Worm (Caenorhabditis elegans) whole organism, young adult: ENCODE data around the gene EGAP9.4.

Experiments
- B0336.3 ChIP-seq: fragments of 200-800 bp; sonication (Bioruptor generic); IDR thresholded peaks from 2 replicates; pipeline ENCODE4 v1.3.6; 2022; ENCODE audit warnings: missing genetic modification characterization, missing compliant biosample characterization
- C06A6.2 ChIP-seq: fragments of 200-800 bp; sonication (Bioruptor generic); conservative IDR thresholded peaks from 2 replicates; pipeline ENCODE4 v1.3.6; 2022; ENCODE audit warnings: missing genetic modification characterization, missing compliant biosample characterization
- F22D6.2 ChIP-seq: sonication (generic microtip); optimal IDR thresholded peaks from 2 replicates; lab custom pipeline; 2016; ENCODE audit warnings: mild to moderate bottlenecking, missing genetic modification characterization, missing compliant biosample characterization
- F55B11.4 ChIP-seq: sonication (generic microtip); optimal IDR thresholded peaks from 2 replicates; lab custom pipeline; 2016; ENCODE audit warnings: missing compliant biosample characterization, missing genetic modification characterization, borderline replicate concordance; ENCODE audit not compliant: insufficient read depth
- Y56A3A.18 ChIP-seq: fragments of 200-800 bp; sonication (Bioruptor generic); IDR thresholded peaks from 2 replicates; pipeline ENCODE4 v1.3.6; 2022; ENCODE audit warnings: missing genetic modification reagents, missing genetic modification characterization, missing compliant biosample characterization
- aptf-3 ChIP-seq: fragments of 200-800 bp; sonication (Bioruptor generic); IDR thresholded peaks from 2 replicates; pipeline ENCODE4 v1.3.6; 2022; ENCODE audit warnings: missing genetic modification characterization, missing compliant biosample characterization
- atf-7 ChIP-seq: sonication (generic microtip); optimal IDR thresholded peaks from 2 replicates; lab custom pipeline; 2017; ENCODE audit warnings: mild to moderate bottlenecking, missing genetic modification characterization, missing compliant biosample characterization
- ccch-3 ChIP-seq: fragments of 200-800 bp; sonication (Bioruptor generic); optimal IDR thresholded peaks from 2 replicates; lab custom pipeline; 2018; ENCODE audit warnings: mild to moderate bottlenecking, missing genetic modification characterization, missing compliant biosample characterization
- cebp-1 ChIP-seq, 2 experiments: fragments of 200-800 bp in 1 of 2; sonication (Bioruptor generic) in 1 of 2; sonication (generic microtip) in 1 of 2; IDR thresholded peaks in 1 of 2; optimal IDR thresholded peaks in 1 of 2; 2 replicates each; pipeline versions ENCODE4 v1.3.6 to Lab custom; 2017 to 2022; ENCODE audit warnings: missing compliant biosample characterization in 2 of 2, missing genetic modification characterization in 2 of 2, mild to moderate bottlenecking in 1 of 2, missing genetic modification reagents in 1 of 2, moderate library complexity in 1 of 2
- ceh-100 ChIP-seq: fragments of 200-800 bp; sonication (Bioruptor generic); IDR thresholded peaks from 2 replicates; pipeline ENCODE4 v1.3.6; 2022; ENCODE audit warnings: missing genetic modification reagents, missing genetic modification characterization, missing compliant biosample characterization
- ceh-27 ChIP-seq: fragments of 200-800 bp; sonication (Bioruptor generic); optimal IDR thresholded peaks from 2 replicates; lab custom pipeline; 2018; ENCODE audit warnings: mild to moderate bottlenecking, missing genetic modification characterization, moderate library complexity, missing compliant biosample characterization
- die-1 ChIP-seq: sonication (generic microtip); optimal IDR thresholded peaks from 2 replicates; lab custom pipeline; 2016; ENCODE audit warnings: missing genotype, mild to moderate bottlenecking, missing genetic modification characterization, missing compliant biosample characterization
- egrh-3 ChIP-seq: fragments of 200-800 bp; sonication (Bioruptor generic); IDR thresholded peaks from 2 replicates; pipeline ENCODE4 v1.3.6; 2022; ENCODE audit warnings: missing genetic modification reagents, missing genetic modification characterization, missing compliant biosample characterization
- ets-4 ChIP-seq: fragments of 200-800 bp; sonication (Bioruptor generic); optimal IDR thresholded peaks from 2 replicates; lab custom pipeline; 2018; ENCODE audit warnings: mild to moderate bottlenecking, missing genetic modification characterization, missing compliant biosample characterization
- gei-17 ChIP-seq: fragments of 200-800 bp; sonication (Bioruptor generic); optimal IDR thresholded peaks from 2 replicates; lab custom pipeline; 2018; ENCODE audit warnings: mild to moderate bottlenecking, missing genetic modification characterization, missing compliant biosample characterization
- hmg-20 ChIP-seq: fragments of 200-800 bp; sonication (Bioruptor generic); IDR thresholded peaks from 2 replicates; pipeline ENCODE4 v1.3.6; 2022; ENCODE audit warnings: missing genetic modification reagents, missing genetic modification characterization, missing compliant biosample characterization
- hsf-1 ChIP-seq: fragments of 200-800 bp; sonication (Bioruptor generic); IDR thresholded peaks from 2 replicates; pipeline ENCODE4 v1.3.6; 2022; ENCODE audit warnings: missing genetic modification reagents, missing genetic modification characterization, missing compliant biosample characterization
- let-607 ChIP-seq, 2 experiments: fragments of 200-800 bp in 1 of 2; sonication (Bioruptor generic) in 1 of 2; sonication (generic microtip) in 1 of 2; optimal IDR thresholded peaks; 2 replicates each; lab custom pipeline; 2016 to 2018; ENCODE audit warnings: mild to moderate bottlenecking in 2 of 2, missing compliant biosample characterization in 2 of 2, missing genetic modification characterization in 2 of 2, moderate library complexity in 2 of 2, missing genotype in 1 of 2
- lin-26 ChIP-seq: fragments of 200-800 bp; sonication (Bioruptor generic); IDR thresholded peaks from 2 replicates; pipeline ENCODE4 v1.3.6; 2022; ENCODE audit warnings: missing genetic modification reagents, missing genetic modification characterization, missing compliant biosample characterization
- lsl-1 ChIP-seq: fragments of 200-800 bp; sonication (Bioruptor generic); optimal IDR thresholded peaks from 2 replicates; lab custom pipeline; 2018; ENCODE audit warnings: mild to moderate bottlenecking, missing genetic modification characterization, moderate library complexity, missing compliant biosample characterization
- lsy-27 ChIP-seq: sonication (generic microtip); optimal IDR thresholded peaks from 2 replicates; lab custom pipeline; 2017; ENCODE audit warnings: missing genetic modification characterization, mild to moderate bottlenecking, missing compliant biosample characterization, antibody characterized with exemption, missing genotype, borderline replicate concordance; ENCODE audit not compliant: insufficient read depth
- madf-6 ChIP-seq: fragments of 200-800 bp; sonication (Bioruptor generic); IDR thresholded peaks from 2 replicates; pipeline ENCODE4 v1.3.6; 2022; ENCODE audit warnings: missing genetic modification reagents, missing genetic modification characterization, missing compliant biosample characterization
- mcd-1 ChIP-seq: fragments of 200-800 bp; sonication (Bioruptor generic); IDR thresholded peaks from 2 replicates; pipeline ENCODE4 v1.3.6; 2022; ENCODE audit warnings: missing genetic modification reagents, missing genetic modification characterization, missing compliant biosample characterization
- nhr-179 ChIP-seq: sonication (generic microtip); optimal IDR thresholded peaks from 2 replicates; lab custom pipeline; 2016; ENCODE audit warnings: mild to moderate bottlenecking, missing genetic modification characterization, missing compliant biosample characterization
- nhr-27 ChIP-seq: fragments of 200-800 bp; sonication (Bioruptor generic); optimal IDR thresholded peaks from 2 replicates; lab custom pipeline; 2018; ENCODE audit warnings: mild to moderate bottlenecking, missing genetic modification characterization, moderate library complexity, missing compliant biosample characterization
- nhr-80 ChIP-seq: sonication (generic microtip); optimal IDR thresholded peaks from 2 replicates; lab custom pipeline; 2016; ENCODE audit warnings: missing genetic modification characterization, missing compliant biosample characterization
- nhr-90 ChIP-seq: sonication (generic microtip); optimal IDR thresholded peaks from 2 replicates; lab custom pipeline; 2016; ENCODE audit warnings: missing genotype, mild to moderate bottlenecking, missing genetic modification characterization, missing compliant biosample characterization
- pbrm-1 ChIP-seq: fragments of 200-800 bp; sonication (Bioruptor generic); IDR thresholded peaks from 2 replicates; pipeline ENCODE4 v1.3.6; 2022; ENCODE audit warnings: missing genetic modification reagents, missing genetic modification characterization, missing compliant biosample characterization
- repo-1 ChIP-seq: sonication (generic microtip); optimal IDR thresholded peaks from 2 replicates; lab custom pipeline; 2017; ENCODE audit warnings: mild to moderate bottlenecking, missing genetic modification characterization, missing compliant biosample characterization
- snpc-4 ChIP-seq, 5 experiments: fragments of 150-350 bp in 1 of 5; sonication (generic microtip) in 4 of 5; optimal IDR thresholded peaks; 2 replicates each; lab custom pipeline; 2014 to 2018; ENCODE audit warnings: missing genetic modification characterization in 5 of 5, missing biosample characterization in 3 of 5, antibody characterized with exemption in 2 of 5, mild to moderate bottlenecking in 2 of 5, missing compliant biosample characterization in 2 of 5, missing genotype in 2 of 5, moderate library complexity in 2 of 5, missing genetic modification reagents in 1 of 5
- somi-1 ChIP-seq: fragments of 200-800 bp; sonication (Bioruptor generic); optimal IDR thresholded peaks from 2 replicates; lab custom pipeline; 2018; ENCODE audit warnings: mild to moderate bottlenecking, missing genetic modification characterization, missing compliant biosample characterization
- unc-130 ChIP-seq: sonication (generic microtip); optimal IDR thresholded peaks from 2 replicates; lab custom pipeline; 2016; ENCODE audit warnings: missing genetic modification reagents, missing genetic modification characterization, missing compliant biosample characterization
- unc-62 ChIP-seq: fragments of 150-350 bp; optimal IDR thresholded peaks from 2 replicates; lab custom pipeline; 2014; ENCODE audit warnings: missing biosample characterization, missing genetic modification reagents, missing genetic modification characterization
- zfh-2 ChIP-seq: fragments of 200-800 bp; sonication (Bioruptor generic); conservative IDR thresholded peaks from 2 replicates; pipeline ENCODE4 v1.3.6; 2022; ENCODE audit warnings: missing genetic modification reagents, missing genetic modification characterization, missing compliant biosample characterization
- ztf-22 ChIP-seq: fragments of 200-800 bp; sonication (Bioruptor generic); optimal IDR thresholded peaks from 2 replicates; lab custom pipeline; 2018; ENCODE audit warnings: mild to moderate bottlenecking, missing genetic modification characterization, moderate library complexity, missing compliant biosample characterization
- ztf-25 ChIP-seq: fragments of 200-800 bp; sonication (Bioruptor generic); IDR thresholded peaks from 2 replicates; pipeline ENCODE4 v1.3.6; 2022; ENCODE audit warnings: missing genetic modification reagents, missing genetic modification characterization, missing compliant biosample characterization
- ztf-26 ChIP-seq: sonication (generic microtip); optimal IDR thresholded peaks from 2 replicates; lab custom pipeline; 2017; ENCODE audit warnings: missing genetic modification characterization, missing compliant biosample characterization
- ztf-28 ChIP-seq: fragments of 200-800 bp; sonication (Bioruptor generic); IDR thresholded peaks from 2 replicates; pipeline ENCODE4 v1.3.6; 2022; ENCODE audit warnings: missing genetic modification reagents, missing genetic modification characterization, missing compliant biosample characterization
- ztf-3 ChIP-seq: fragments of 200-800 bp; sonication (Bioruptor generic); optimal IDR thresholded peaks from 2 replicates; lab custom pipeline; 2018; ENCODE audit warnings: mild to moderate bottlenecking, missing genetic modification characterization, missing compliant biosample characterization
- ztf-6 ChIP-seq: fragments of 200-800 bp; sonication (Bioruptor generic); IDR thresholded peaks from 2 replicates; pipeline ENCODE4 v1.3.6; 2022; ENCODE audit warnings: missing genetic modification reagents, missing genetic modification characterization, missing compliant biosample characterization

Gene EGAP9.4

ce11 chrV:6541875-6542274, 34.8 kb upstream of the EGAP9.4 start:
- no peak for TF ChIP-seq lsy-27 (tag; lab: Kevin White, UChicago)
- TF ChIP-seq ceh-27 (GFP tag; lab: Kevin White, UChicago): peak; percentile 14
- TF ChIP-seq die-1 (tag; lab: Kevin White, UChicago): peak; percentile 30
- no peak for TF ChIP-seq nhr-27
- no peak for TF ChIP-seq somi-1 (GFP tag; lab: Kevin White, UChicago)
- TF ChIP-seq ccch-3 (GFP tag; lab: Kevin White, UChicago): no peak
- TF ChIP-seq lin-26 (GFP tag; lab: Robert Waterston, UW): peak; percentile 26; the same call in 1 of the 2 replicates
- TF ChIP-seq mcd-1 (GFP tag; lab: Robert Waterston, UW): 0 out of 2 replicates have a peak, but pooled peaks have one; percentile 31
- TF ChIP-seq C06A6.2 (GFP tag; lab: Robert Waterston, UW): no peak
- TF ChIP-seq madf-6 (GFP tag; lab: Robert Waterston, UW): 0 out of 2 replicates have a peak, but pooled peaks have one; percentile 13
- TF ChIP-seq gei-17 (GFP tag; lab: Kevin White, UChicago): no peak
- no peak for TF ChIP-seq ztf-6 (GFP tag; lab: Robert Waterston, UW)
- no peak for TF ChIP-seq unc-62
- no peak; the same call in 1 of the 2 replicates for TF ChIP-seq egrh-3 (GFP tag; lab: Robert Waterston, UW)
- TF ChIP-seq aptf-3 (GFP tag; lab: Robert Waterston, UW): no peak
- no peak for TF ChIP-seq F22D6.2 (tag; lab: Kevin White, UChicago)
- no peak for TF ChIP-seq repo-1 (tag; lab: Kevin White, UChicago)
- TF ChIP-seq Y56A3A.18 (GFP tag; lab: Robert Waterston, UW): no peak
- TF ChIP-seq nhr-179: no peak
- TF ChIP-seq atf-7 (tag; lab: Kevin White, UChicago): peak; percentile 0
- no peak for TF ChIP-seq cebp-1 (GFP tag; IDR thresholded peaks at IDR 0.05; lab: Robert Waterston, UW)
- TF ChIP-seq cebp-1 (tag; optimal IDR thresholded peaks at IDR 0.05; lab: Kevin White, UChicago): peak; percentile 15
- TF ChIP-seq ztf-28 (GFP tag; lab: Robert Waterston, UW): no peak
- TF ChIP-seq zfh-2 (GFP tag; lab: Robert Waterston, UW): peak; percentile 85
- TF ChIP-seq nhr-90 (tag; lab: Kevin White, UChicago): no peak
- TF ChIP-seq ztf-3 (GFP tag; lab: Kevin White, UChicago): no peak
- peak; percentile 5 for TF ChIP-seq ztf-26 (tag; lab: Kevin White, UChicago)

- TF ChIP-seq ets-4 (GFP tag; lab: Kevin White, UChicago) (no peak), unc-130 (GFP tag; lab: Kevin White, UChicago) (no peak), B0336.3 (GFP tag; lab: Robert Waterston, UW) (no peak), pbrm-1 (GFP tag; lab: Robert Waterston, UW) (no peak), let-607 (tag; optimal IDR thresholded peaks at IDR 0.05; lab: Kevin White, UChicago) (no peak)
These were observed 31.7 kb upstream of the EGAP9.4 start for ce11 chrV:6544999-6545398.

- TF ChIP-seq nhr-80 (tag; lab: Kevin White, UChicago) (peak; percentile 48), lsy-27 (tag; lab: Kevin White, UChicago) (no peak)
These were observed 30.1 kb upstream of the EGAP9.4 start, which contains the start of gene dre-1 for ce11 chrV:6546450-6547171. Gene dre-1 (minus strand): TSS chrV:6546500.

ce11 chrV:6548309-6548708, 28.4 kb upstream of the EGAP9.4 start:
- no peak for TF ChIP-seq snpc-4 (GFP tag; optimal IDR thresholded peaks at IDR 0.05; lab: Kevin White, UChicago)
- no peak for TF ChIP-seq snpc-4 (tag; optimal IDR thresholded peaks at IDR 0.05; lab: Kevin White, UChicago)
- TF ChIP-seq F55B11.4: no peak
- no peak for TF ChIP-seq hsf-1 (GFP tag; lab: Robert Waterston, UW)
- TF ChIP-seq lsl-1 (GFP tag; lab: Kevin White, UChicago): no peak
- no peak for TF ChIP-seq unc-130 (GFP tag; lab: Kevin White, UChicago)
- TF ChIP-seq ceh-100: no peak
- no peak for TF ChIP-seq ztf-22 (GFP tag; lab: Kevin White, UChicago)
- TF ChIP-seq ztf-25 (GFP tag; lab: Robert Waterston, UW): no peak
- TF ChIP-seq hmg-20 (GFP tag; lab: Robert Waterston, UW): no peak
